Fruit fly (Drosophila melanogaster): ENCODE results near the gene CG43389.

dm6 chr3L:3246378-3247129 lies 1.3 kb upstream of the CG43389 start:
- TF ChIP-seq psq (optimal IDR thresholded peaks at IDR 0.05) (no peak), pan (optimal IDR thresholded peaks at IDR 0.05) (no peak), EcR (GFP tag; optimal IDR thresholded peaks at IDR 0.05) (peak; percentile 87 to 93)

Measured in whole organism.